Fruit fly (Drosophila melanogaster) whole organism, embryonic: ENCODE measurements around the gene CHES-1-like.

ENCODE experiments used
- Abd-B ChIP-seq: fragments of 200-800 bp; sonication (Bioruptor generic); optimal IDR thresholded peaks from 2 replicates; lab custom pipeline; 2018; ENCODE audit warnings: missing biosample characterization, mild to moderate bottlenecking, missing genetic modification characterization, moderate library complexity
- Aef1 ChIP-seq: fragments of 200-800 bp; sonication (Bioruptor generic); IDR thresholded peaks from 3 replicates; pipeline ENCODE4 v1.3.6; 2022; ENCODE audit warnings: missing biosample characterization, missing genetic modification characterization
- BEAF-32 ChIP-seq: fragments of 200-800 bp; sonication (Bioruptor generic); optimal IDR thresholded peaks from 3 replicates; lab custom pipeline; 2017; ENCODE audit warnings: missing biosample characterization, missing genetic modification characterization, mild to moderate bottlenecking, moderate library complexity, missing genetic modification reagents
- BtbVII ChIP-seq: fragments of 200-800 bp; sonication (Bioruptor generic); optimal IDR thresholded peaks from 3 replicates; lab custom pipeline; 2017; ENCODE audit warnings: missing biosample characterization, mild to moderate bottlenecking, missing genetic modification characterization
- CG12155 ChIP-seq: fragments of 200-800 bp; sonication (Bioruptor generic); optimal IDR thresholded peaks from 3 replicates; lab custom pipeline; 2016; ENCODE audit warnings: missing biosample characterization, missing genetic modification characterization
- CG12659 ChIP-seq: fragments of 200-800 bp; sonication (Bioruptor generic); optimal IDR thresholded peaks from 3 replicates; lab custom pipeline; 2017; ENCODE audit warnings: mild to moderate bottlenecking, missing biosample characterization, missing genetic modification reagents, missing genetic modification characterization
- CG12769 ChIP-seq: fragments of 200-800 bp; sonication (Bioruptor generic); optimal IDR thresholded peaks from 2 replicates; lab custom pipeline; 2019; ENCODE audit warnings: missing biosample characterization, mild to moderate bottlenecking, missing genetic modification characterization, moderate library complexity
- CG15073 ChIP-seq: fragments of 200-800 bp; sonication (Bioruptor generic); optimal IDR thresholded peaks from 2 replicates; lab custom pipeline; 2016; ENCODE audit warnings: missing biosample characterization, missing genetic modification characterization
- CG15601 ChIP-seq: fragments of 200-800 bp; sonication (Bioruptor generic); optimal IDR thresholded peaks from 3 replicates; lab custom pipeline; 2019; ENCODE audit warnings: missing biosample characterization, mild to moderate bottlenecking, missing genetic modification characterization, moderate library complexity
- CG3163 ChIP-seq: fragments of 200-800 bp; sonication (Bioruptor generic); optimal IDR thresholded peaks from 3 replicates; lab custom pipeline; 2016; ENCODE audit warnings: missing biosample characterization, missing genetic modification characterization
- CG34376 ChIP-seq: fragments of 200-800 bp; sonication (Bioruptor generic); optimal IDR thresholded peaks from 2 replicates; lab custom pipeline; 2018; ENCODE audit warnings: missing biosample characterization, mild to moderate bottlenecking, missing genetic modification characterization
- CG42726 ChIP-seq: fragments of 200-800 bp; sonication (Bioruptor generic); IDR thresholded peaks from 2 replicates; pipeline ENCODE4 v1.3.6; 2022; ENCODE audit warnings: missing biosample characterization, missing genetic modification characterization; ENCODE audit not compliant: partially characterized antibody
- CG5180 ChIP-seq: fragments of 200-800 bp; sonication (Bioruptor generic); optimal IDR thresholded peaks from 3 replicates; lab custom pipeline; 2017; ENCODE audit warnings: missing biosample characterization, missing genetic modification characterization, mild to moderate bottlenecking, moderate library complexity, missing genetic modification reagents
- CG5953 ChIP-seq: fragments of 200-800 bp; sonication (Bioruptor generic); IDR thresholded peaks from 2 replicates; pipeline ENCODE4 v1.3.6; 2022; ENCODE audit warnings: missing biosample characterization, missing genetic modification characterization
- CG6654 ChIP-seq: fragments of 200-800 bp; sonication (Bioruptor generic); optimal IDR thresholded peaks from 2 replicates; lab custom pipeline; 2017; ENCODE audit warnings: missing biosample characterization, mild to moderate bottlenecking, missing genetic modification characterization
- CG6765 ChIP-seq: fragments of 200-800 bp; sonication (Bioruptor generic); optimal IDR thresholded peaks from 3 replicates; lab custom pipeline; 2017; ENCODE audit warnings: missing biosample characterization, mild to moderate bottlenecking, missing genetic modification characterization
- CG7372 ChIP-seq: fragments of 200-800 bp; sonication (Bioruptor generic); IDR thresholded peaks from 2 replicates; pipeline ENCODE4 v1.3.6; 2022; ENCODE audit warnings: missing biosample characterization, missing genetic modification characterization
- CG7987 ChIP-seq: fragments of 200-800 bp; sonication (Bioruptor generic); optimal IDR thresholded peaks from 2 replicates; lab custom pipeline; 2018; ENCODE audit warnings: missing biosample characterization, mild to moderate bottlenecking, missing genetic modification characterization, moderate library complexity
- CG8359 ChIP-seq: fragments of 200-800 bp; sonication (Bioruptor generic); optimal IDR thresholded peaks from 2 replicates; lab custom pipeline; 2017; ENCODE audit warnings: missing biosample characterization, mild to moderate bottlenecking, missing genetic modification characterization, borderline replicate concordance
- CG8478 ChIP-seq: fragments of >200 bp; optimal IDR thresholded peaks from 2 replicates; lab custom pipeline; 2018
- CG8944 ChIP-seq: fragments of 200-800 bp; sonication (Bioruptor generic); optimal IDR thresholded peaks from 3 replicates; lab custom pipeline; 2016; ENCODE audit warnings: missing biosample characterization, missing genetic modification characterization
- CG9727 ChIP-seq: fragments of 200-800 bp; sonication (Bioruptor generic); optimal IDR thresholded peaks from 3 replicates; lab custom pipeline; 2017; ENCODE audit warnings: missing biosample characterization, mild to moderate bottlenecking, missing genetic modification characterization
- CG9797 ChIP-seq: fragments of 200-800 bp; sonication (Bioruptor generic); optimal IDR thresholded peaks from 3 replicates; lab custom pipeline; 2018; ENCODE audit warnings: missing biosample characterization, mild to moderate bottlenecking, missing genetic modification characterization
- Ets65A ChIP-seq: fragments of 200-800 bp; sonication (Bioruptor generic); peaks from one replicate; lab custom pipeline; 2016; ENCODE audit warnings: missing biosample characterization, missing genetic modification characterization
- HmgD ChIP-seq: fragments of 200-800 bp; sonication (Bioruptor generic); optimal IDR thresholded peaks from 3 replicates; lab custom pipeline; 2016; ENCODE audit warnings: missing biosample characterization, missing genetic modification characterization
- Hsf ChIP-seq: fragments of 200-800 bp; sonication (Bioruptor generic); optimal IDR thresholded peaks from 3 replicates; lab custom pipeline; 2016; ENCODE audit warnings: missing biosample characterization, missing genetic modification characterization
- Mrtf ChIP-seq: fragments of 200-800 bp; sonication (Bioruptor generic); IDR thresholded peaks from 3 replicates; pipeline ENCODE4 v1.3.6; 2022; ENCODE audit warnings: missing biosample characterization, missing genetic modification characterization
- Rx ChIP-seq: fragments of 200-800 bp; sonication (Bioruptor generic); IDR thresholded peaks from 2 replicates; pipeline ENCODE4 v1.3.6; 2022; ENCODE audit warnings: missing biosample characterization, missing genetic modification characterization
- Taf1 ChIP-seq: fragments of 200-800 bp; sonication (Bioruptor generic); IDR thresholded peaks from 2 replicates; pipeline ENCODE4 v1.3.6; 2022; ENCODE audit warnings: missing biosample characterization, missing genetic modification characterization
- amos ChIP-seq: fragments of 200-800 bp; sonication (Bioruptor generic); IDR thresholded peaks from 2 replicates; pipeline ENCODE4 v1.3.6; 2022; ENCODE audit warnings: missing biosample characterization, missing genetic modification characterization; ENCODE audit not compliant: partially characterized antibody
- aop ChIP-seq: fragments of 200-800 bp; sonication (Bioruptor generic); IDR thresholded peaks from 2 replicates; pipeline ENCODE4 v1.3.6; 2022; ENCODE audit warnings: missing biosample characterization, missing genetic modification characterization
- bcd ChIP-seq: fragments of 200-800 bp; sonication (Bioruptor generic); optimal IDR thresholded peaks from 2 replicates; lab custom pipeline; 2017; ENCODE audit warnings: missing biosample characterization, mild to moderate bottlenecking, missing genetic modification characterization
- cato ChIP-seq: fragments of 200-800 bp; sonication (Bioruptor generic); optimal IDR thresholded peaks from 2 replicates; lab custom pipeline; 2016; ENCODE audit warnings: missing biosample characterization, missing genetic modification characterization, borderline replicate concordance
- cg ChIP-seq: fragments of 200-800 bp; sonication (Bioruptor generic); optimal IDR thresholded peaks from 3 replicates; lab custom pipeline; 2019; ENCODE audit warnings: missing biosample characterization, mild to moderate bottlenecking, missing genetic modification characterization, moderate library complexity
- chm ChIP-seq: fragments of 200-800 bp; sonication (Bioruptor generic); IDR thresholded peaks from 2 replicates; pipeline ENCODE4 v1.3.6; 2022; ENCODE audit warnings: missing biosample characterization, missing genetic modification characterization
- dmrt99B ChIP-seq: fragments of 200-800 bp; sonication (Bioruptor generic); optimal IDR thresholded peaks from 2 replicates; lab custom pipeline; 2018; ENCODE audit warnings: missing biosample characterization, mild to moderate bottlenecking, missing genetic modification characterization, moderate library complexity
- dpn ChIP-seq, 2 experiments: fragments of 200-800 bp; sonication (Bioruptor generic); optimal IDR thresholded peaks; 3 replicates each; lab custom pipeline; 2016; ENCODE audit warnings: missing biosample characterization in 2 of 2, missing genetic modification characterization in 2 of 2
- fd3F ChIP-seq: fragments of 200-800 bp; sonication (Bioruptor generic); optimal IDR thresholded peaks from 2 replicates; lab custom pipeline; 2018; ENCODE audit warnings: missing biosample characterization, mild to moderate bottlenecking, missing genetic modification characterization, moderate library complexity
- grn ChIP-seq: fragments of 200-800 bp; sonication (Bioruptor generic); optimal IDR thresholded peaks from 3 replicates; lab custom pipeline; 2017; ENCODE audit warnings: missing biosample characterization, missing genetic modification characterization
- h ChIP-seq: fragments of >200 bp; optimal IDR thresholded peaks from 2 replicates; lab custom pipeline; 2017
- jumu ChIP-seq: fragments of 200-800 bp; sonication (Bioruptor generic); optimal IDR thresholded peaks from 3 replicates; lab custom pipeline; 2016; ENCODE audit warnings: missing biosample characterization, missing genetic modification characterization
- pfk ChIP-seq: fragments of 200-800 bp; sonication (Bioruptor generic); optimal IDR thresholded peaks from 2 replicates; lab custom pipeline; 2018; ENCODE audit warnings: missing biosample characterization, mild to moderate bottlenecking, missing genetic modification characterization, moderate library complexity
- pita ChIP-seq: fragments of 200-800 bp; sonication (Bioruptor generic); optimal IDR thresholded peaks from 2 replicates; lab custom pipeline; 2017; ENCODE audit warnings: missing biosample characterization, mild to moderate bottlenecking, missing genetic modification characterization
- pnt ChIP-seq: fragments of 200-800 bp; sonication (Bioruptor generic); optimal IDR thresholded peaks from 3 replicates; lab custom pipeline; 2016; ENCODE audit warnings: missing biosample characterization, missing genetic modification characterization
- psq ChIP-seq: fragments of 200-800 bp; sonication (Bioruptor generic); optimal IDR thresholded peaks from 2 replicates; lab custom pipeline; 2017; ENCODE audit warnings: missing biosample characterization, missing genetic modification characterization
- run ChIP-seq: fragments of 200-800 bp; sonication (Bioruptor generic); optimal IDR thresholded peaks from 3 replicates; lab custom pipeline; 2018; ENCODE audit warnings: missing biosample characterization, mild to moderate bottlenecking, missing genetic modification characterization
- salm ChIP-seq: fragments of 200-800 bp; sonication (Bioruptor generic); optimal IDR thresholded peaks from 2 replicates; lab custom pipeline; 2018; ENCODE audit warnings: missing biosample characterization, mild to moderate bottlenecking, missing genetic modification characterization
- sob ChIP-seq: fragments of 200-800 bp; sonication (Bioruptor generic); IDR thresholded peaks from 2 replicates; pipeline ENCODE4 v1.3.6; 2022; ENCODE audit warnings: missing biosample characterization, missing genetic modification characterization
- sr ChIP-seq: fragments of 200-800 bp; sonication (Bioruptor generic); IDR thresholded peaks from 3 replicates; pipeline ENCODE4 v1.3.6; 2022; ENCODE audit warnings: missing biosample characterization, missing genetic modification characterization
- tup ChIP-seq: fragments of 200-800 bp; sonication (Bioruptor generic); optimal IDR thresholded peaks from 2 replicates; lab custom pipeline; 2016; ENCODE audit warnings: missing biosample characterization, mild to moderate bottlenecking, missing genetic modification characterization, moderate library complexity

The CHES-1-like gene

DNA sequence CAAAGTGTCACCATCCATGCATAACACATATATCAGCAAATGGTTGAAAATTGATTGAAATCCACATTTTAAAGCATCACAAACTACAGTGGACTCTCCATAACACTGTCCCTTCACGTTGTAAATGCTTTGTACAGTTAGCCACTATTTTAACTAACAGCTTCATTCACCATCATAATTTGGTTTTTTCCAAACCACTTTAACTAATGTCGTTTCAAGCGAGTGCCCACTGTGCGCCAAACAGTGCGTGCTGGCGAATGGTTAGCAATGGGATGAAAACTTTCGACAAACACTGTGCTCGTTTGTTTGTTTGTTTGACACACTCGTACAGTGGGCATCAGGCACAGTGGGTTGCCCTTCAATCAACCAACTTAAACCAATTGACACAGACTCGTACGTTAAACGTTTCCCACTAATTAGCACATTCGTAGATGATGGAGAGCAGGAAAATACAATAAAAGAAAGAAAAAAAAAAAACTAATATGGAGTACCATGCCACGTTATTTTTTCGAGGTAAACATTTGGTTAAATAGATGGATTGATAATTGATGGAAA is 8.9 kb downstream of the CHES-1-like start (continued):
- TF ChIP-seq CG8359 (GFP tag; lab: Kevin White, UChicago) = peak; percentile 39
- TF ChIP-seq run (tag; lab: Kevin White, UChicago) = peak; percentile 59
- TF ChIP-seq dpn (GFP tag; optimal IDR thresholded peaks at IDR 0.05; lab: Kevin White, UChicago) = peak; percentile 83 to 97
- peak; percentile 84 for TF ChIP-seq CG9727
- peak; percentile 68 for TF ChIP-seq psq
- peak; percentile 89 for TF ChIP-seq Abd-B
- no peak for TF ChIP-seq pita (GFP tag; lab: Kevin White, UChicago)
- TF ChIP-seq h (lab: Kevin White, UChicago) = no peak
- peak; percentile 80 for TF ChIP-seq CG7987 (GFP tag; lab: Kevin White, UChicago)
- no peak for TF ChIP-seq BEAF-32 (GFP tag; lab: Kevin White, UChicago)
- peak; percentile 93 for TF ChIP-seq CG7372
- TF ChIP-seq tup = peak; percentile 78
- TF ChIP-seq CG6765 (GFP tag; lab: Kevin White, UChicago) = peak; percentile 56
- TF ChIP-seq fd3F (GFP tag; lab: Kevin White, UChicago) = peak; percentile 88
- peak; percentile 95 for TF ChIP-seq Aef1
- peak; percentile 86 for TF ChIP-seq HmgD (GFP tag; lab: Kevin White, UChicago)
- TF ChIP-seq sr (GFP tag; lab: Robert Waterston, UW) = peak; percentile 74; the same call in 2 of the 3 replicates
- peak; percentile 79 for TF ChIP-seq pnt
- TF ChIP-seq CG42726 (GFP tag; lab: Robert Waterston, UW) = no peak
- peak; percentile 83 for TF ChIP-seq jumu
- peak; percentile 78 for TF ChIP-seq CG34376
- peak; percentile 91 for TF ChIP-seq CG12659 (GFP tag; lab: Kevin White, UChicago)
- peak; percentile 95 for TF ChIP-seq dmrt99B (tag; lab: Kevin White, UChicago)
- TF ChIP-seq Ets65A = peak; percentile 99
- TF ChIP-seq CG3163 = peak; percentile 80
- peak; percentile 94 for TF ChIP-seq Hsf (GFP tag; lab: Kevin White, UChicago)
- peak; percentile 74 for TF ChIP-seq CG15601
- TF ChIP-seq CG6654 (GFP tag; lab: Kevin White, UChicago) = peak; percentile 74
- TF ChIP-seq bcd (GFP tag; lab: Kevin White, UChicago) = peak; percentile 88
- peak; percentile 94 for TF ChIP-seq CG8944 (GFP tag; lab: Kevin White, UChicago)
- peak; percentile 79 for TF ChIP-seq salm
- peak; percentile 7 for TF ChIP-seq pfk (GFP tag; lab: Kevin White, UChicago)
- TF ChIP-seq Taf1 (GFP tag; lab: Robert Waterston, UW) = peak; percentile 83; the same call in 1 of the 2 replicates
- no peak for TF ChIP-seq CG9797 (GFP tag; lab: Kevin White, UChicago)
- peak; percentile 92 for TF ChIP-seq CG5953 (GFP tag; lab: Robert Waterston, UW)
- TF ChIP-seq sob (GFP tag; lab: Robert Waterston, UW) = peak; percentile 92
- peak; percentile 32 for TF ChIP-seq grn (GFP tag; lab: Kevin White, UChicago)
- peak; percentile 73 for TF ChIP-seq CG15073 (GFP tag; lab: Kevin White, UChicago)
- peak; percentile 94 for TF ChIP-seq Mrtf (GFP tag; lab: Robert Waterston, UW)
- TF ChIP-seq CG12155 (GFP tag; lab: Kevin White, UChicago) = peak; percentile 92
- TF ChIP-seq CG8478 (lab: Kevin White, UChicago) = no peak
- TF ChIP-seq BtbVII (GFP tag; lab: Kevin White, UChicago) = peak; percentile 87
- peak; percentile 86 for TF ChIP-seq aop (GFP tag; lab: Robert Waterston, UW)
- TF ChIP-seq Rx (GFP tag; lab: Robert Waterston, UW) = peak; percentile 95
- peak; percentile 94 for TF ChIP-seq chm (GFP tag; lab: Robert Waterston, UW)
- TF ChIP-seq cato (GFP tag; lab: Kevin White, UChicago) = peak; percentile 74
- peak; percentile 81 for TF ChIP-seq CG5180 (GFP tag; lab: Kevin White, UChicago)
- peak; percentile 2 for TF ChIP-seq cg (GFP tag; lab: Kevin White, UChicago)
- peak; percentile 98 for TF ChIP-seq CG12769
- no peak for TF ChIP-seq amos
